Worm (Caenorhabditis elegans) whole organism, L4 larva: ENCODE measurements around the gene rskd-1.
A peak's percentile ranks its signal among the peaks of the same experiment; 100 is the strongest.

Experiments
- D1046.2 ChIP-seq: fragments of 200-800 bp; sonication (Bioruptor generic); IDR thresholded peaks from 2 replicates; pipeline ENCODE4 v1.3.6; 2022; ENCODE audit warnings: missing genetic modification characterization, missing compliant biosample characterization
- F10B5.3 ChIP-seq: sonication (generic microtip); optimal IDR thresholded peaks from 2 replicates; lab custom pipeline; 2016; ENCODE audit warnings: mild to moderate bottlenecking, missing genetic modification characterization, missing compliant biosample characterization
- F26F4.8 ChIP-seq: fragments of 200-800 bp; sonication (Bioruptor generic); conservative IDR thresholded peaks from 2 replicates; pipeline ENCODE4 v1.3.6; 2022; ENCODE audit warnings: missing genetic modification characterization, missing compliant biosample characterization
- F44E2.7 ChIP-seq: fragments of 200-800 bp; sonication (Bioruptor generic); IDR thresholded peaks from 2 replicates; pipeline ENCODE4 v2.1.2; 2022; ENCODE audit warnings: missing genetic modification characterization, missing compliant biosample characterization
- R02D3.7 ChIP-seq: fragments of 150-350 bp; sonication (generic microtip); optimal IDR thresholded peaks from 3 replicates; lab custom pipeline; 2014; ENCODE audit warnings: missing biosample characterization, missing genetic modification characterization
- T20F7.1 ChIP-seq: fragments of 200-800 bp; sonication (Bioruptor generic); optimal IDR thresholded peaks from 2 replicates; lab custom pipeline; 2018; ENCODE audit warnings: mild to moderate bottlenecking, missing genetic modification characterization, missing compliant biosample characterization
- T26A8.4 ChIP-seq: fragments of 200-800 bp; sonication (Bioruptor generic); IDR thresholded peaks from 2 replicates; pipeline ENCODE4 v1.3.6; 2022; ENCODE audit warnings: missing genetic modification characterization, missing compliant biosample characterization
- Y105C5A.15 ChIP-seq: fragments of 200-800 bp; sonication (Bioruptor generic); IDR thresholded peaks from 2 replicates; pipeline ENCODE4 v1.3.6; 2022; ENCODE audit warnings: missing genetic modification characterization, missing compliant biosample characterization
- Y48G9A.11 ChIP-seq: fragments of 200-800 bp; sonication (Bioruptor generic); IDR thresholded peaks from 2 replicates; pipeline ENCODE4 v1.3.6; 2022; ENCODE audit warnings: missing genetic modification reagents, missing genetic modification characterization, missing compliant biosample characterization
- ZK337.2 ChIP-seq: fragments of 200-800 bp; sonication (Bioruptor generic); IDR thresholded peaks from 2 replicates; pipeline ENCODE4 v1.3.6; 2022; ENCODE audit warnings: missing genetic modification reagents, missing genetic modification characterization, missing compliant biosample characterization
- ZK546.5 ChIP-seq, 2 experiments: sonication (generic microtip); optimal IDR thresholded peaks; 2 replicates each; lab custom pipeline; 2017; ENCODE audit warnings: missing biosample characterization in 2 of 2, missing genetic modification characterization in 2 of 2
- aha-1 ChIP-seq: fragments of 150-350 bp; peaks from one replicate; lab custom pipeline; 2014; ENCODE audit warnings: missing biosample characterization, missing genetic modification characterization
- aly-2 ChIP-seq: sonication (generic microtip); optimal IDR thresholded peaks from 2 replicates; lab custom pipeline; 2018; ENCODE audit warnings: missing biosample characterization, missing genetic modification characterization
- arid-1 ChIP-seq: fragments of 200-800 bp; sonication (Bioruptor generic); conservative IDR thresholded peaks from 2 replicates; pipeline ENCODE4 v1.3.6; 2022; ENCODE audit warnings: missing genetic modification reagents, missing genetic modification characterization, missing compliant biosample characterization
- ces-1 ChIP-seq: fragments of 150-350 bp; sonication (generic microtip); optimal IDR thresholded peaks from 4 replicates; lab custom pipeline; 2014; ENCODE audit warnings: missing biosample characterization, missing genetic modification reagents, missing genetic modification characterization
- daf-8 ChIP-seq: fragments of 200-800 bp; sonication (Bioruptor generic); IDR thresholded peaks from 2 replicates; pipeline ENCODE4 v1.3.6; 2022; ENCODE audit warnings: missing genetic modification characterization, missing compliant biosample characterization
- dmd-8 ChIP-seq: fragments of 200-800 bp; sonication (Bioruptor generic); IDR thresholded peaks from 2 replicates; pipeline ENCODE4 v1.3.6; 2022; ENCODE audit warnings: missing genetic modification characterization, missing compliant biosample characterization
- fkh-10 ChIP-seq: fragments of 150-350 bp; optimal IDR thresholded peaks from 2 replicates; lab custom pipeline; 2014; ENCODE audit warnings: missing biosample characterization, missing genetic modification reagents, missing genetic modification characterization
- gei-8 ChIP-seq: fragments of 200-800 bp; sonication (Bioruptor generic); optimal IDR thresholded peaks from 2 replicates; lab custom pipeline; 2018; ENCODE audit warnings: mild to moderate bottlenecking, missing genetic modification characterization, missing compliant biosample characterization
- hif-1 ChIP-seq, 2 experiments: sonication (generic microtip); optimal IDR thresholded peaks; 2 replicates each; lab custom pipeline; 2016 to 2017; ENCODE audit warnings: missing compliant biosample characterization in 2 of 2, missing genetic modification characterization in 2 of 2, missing genetic modification reagents in 2 of 2, missing genotype in 2 of 2, mild to moderate bottlenecking in 1 of 2
- hlh-30 ChIP-seq: sonication (generic microtip); optimal IDR thresholded peaks from 2 replicates; lab custom pipeline; 2017; ENCODE audit warnings: antibody characterized with exemption, mild to moderate bottlenecking, missing genetic modification characterization, missing compliant biosample characterization; ENCODE audit not compliant: insufficient read depth
- lin-15B ChIP-seq: fragments of 150-350 bp; sonication (generic microtip); optimal IDR thresholded peaks from 3 replicates; lab custom pipeline; 2014; ENCODE audit warnings: missing biosample characterization, missing genetic modification characterization
- lir-3 ChIP-seq: sonication (generic microtip); optimal IDR thresholded peaks from 2 replicates; lab custom pipeline; 2016; ENCODE audit warnings: mild to moderate bottlenecking, missing genetic modification characterization, missing compliant biosample characterization
- lsy-2 ChIP-seq, 2 experiments: fragments of 150-350 bp in 1 of 2; sonication (generic microtip) in 1 of 2; optimal IDR thresholded peaks; 2 replicates each; lab custom pipeline; 2014 to 2017; ENCODE audit warnings: missing biosample characterization in 2 of 2, missing genetic modification characterization in 2 of 2
- nhr-10 ChIP-seq: fragments of 150-350 bp; optimal IDR thresholded peaks from 2 replicates; lab custom pipeline; 2014; ENCODE audit warnings: missing biosample characterization, missing genetic modification characterization
- nhr-25 ChIP-seq: sonication (generic microtip); optimal IDR thresholded peaks from 2 replicates; lab custom pipeline; 2017; ENCODE audit warnings: missing genetic modification characterization, mild to moderate bottlenecking, missing compliant biosample characterization, antibody characterized with exemption, moderate library complexity, borderline replicate concordance; ENCODE audit not compliant: insufficient read depth
- nhr-48 ChIP-seq: sonication (generic microtip); optimal IDR thresholded peaks from 2 replicates; lab custom pipeline; 2016; ENCODE audit warnings: mild to moderate bottlenecking, missing genetic modification characterization, missing compliant biosample characterization
- nhr-6 ChIP-seq: fragments of 150-350 bp; optimal IDR thresholded peaks from 2 replicates; lab custom pipeline; 2014; ENCODE audit warnings: missing biosample characterization, missing genetic modification characterization
- pha-4 ChIP-seq, 2 experiments: fragments of 150-350 bp in 1 of 2; fragments of 200-800 bp in 1 of 2; sonication (Bioruptor generic) in 1 of 2; IDR thresholded peaks in 1 of 2; optimal IDR thresholded peaks in 1 of 2; 2 replicates each; pipeline versions ENCODE4 v1.3.6 to Lab custom; 2014 to 2022; ENCODE audit warnings: missing genetic modification characterization in 2 of 2, missing genetic modification reagents in 2 of 2, missing biosample characterization in 1 of 2, missing compliant biosample characterization in 1 of 2
- rbr-2 ChIP-seq: sonication (generic microtip); optimal IDR thresholded peaks from 2 replicates; lab custom pipeline; 2016; ENCODE audit warnings: missing genotype, missing genetic modification characterization, missing compliant biosample characterization
- saeg-2 ChIP-seq: fragments of 200-800 bp; sonication (Bioruptor generic); IDR thresholded peaks from 2 replicates; pipeline ENCODE4 v1.3.6; 2022; ENCODE audit warnings: missing genetic modification reagents, missing genetic modification characterization, missing compliant biosample characterization
- snpc-1.2 ChIP-seq: fragments of 200-800 bp; sonication (Bioruptor generic); IDR thresholded peaks from 2 replicates; pipeline ENCODE4 v1.3.6; 2022; ENCODE audit warnings: missing genetic modification reagents, missing genetic modification characterization, missing compliant biosample characterization
- tra-1 ChIP-seq: fragments of 200-800 bp; sonication (Bioruptor generic); IDR thresholded peaks from 2 replicates; pipeline ENCODE4 v1.3.6; 2022; ENCODE audit warnings: missing genetic modification reagents, missing genetic modification characterization, missing compliant biosample characterization
- unc-130 ChIP-seq: sonication (generic microtip); optimal IDR thresholded peaks from 2 replicates; lab custom pipeline; 2016; ENCODE audit warnings: missing genetic modification reagents, missing genetic modification characterization, missing compliant biosample characterization
- unc-39 ChIP-seq: sonication (generic microtip); optimal IDR thresholded peaks from 2 replicates; lab custom pipeline; 2017; ENCODE audit warnings: missing biosample characterization, missing genetic modification characterization
- unc-62 ChIP-seq, 3 experiments: fragments of 150-350 bp in 1 of 3; sonication (generic microtip); optimal IDR thresholded peaks in 2 of 3; peaks in 1 of 3; 1 replicate in 1 of 3; 2 replicates in 2 of 3; lab custom pipeline; 2014 to 2017; ENCODE audit warnings: missing biosample characterization in 3 of 3, missing genetic modification characterization in 3 of 3, missing genetic modification reagents in 3 of 3, missing genotype in 1 of 3
- vab-7 ChIP-seq: fragments of 200-800 bp; sonication (Bioruptor generic); IDR thresholded peaks from 2 replicates; pipeline ENCODE4 v1.3.6; 2022; ENCODE audit warnings: missing genetic modification reagents, missing genetic modification characterization, missing compliant biosample characterization
- zag-1 ChIP-seq: fragments of 150-350 bp; optimal IDR thresholded peaks from 2 replicates; lab custom pipeline; 2014; ENCODE audit warnings: missing biosample characterization, missing genetic modification characterization
- zip-11 ChIP-seq: fragments of 200-800 bp; sonication (Bioruptor generic); IDR thresholded peaks from 2 replicates; pipeline ENCODE4 v1.3.6; 2022; ENCODE audit warnings: missing genetic modification characterization, missing compliant biosample characterization

The rskd-1 gene

ce11 chrV:12317894-12318553 lies 29.6 kb upstream of the rskd-1 start, which contains the start of the genes R04F11.5 and R04F11.2 (continued):
- TF ChIP-seq zip-11 (GFP tag; lab: Robert Waterston, UW), result no peak
- TF ChIP-seq lin-15B (tag; lab: Kevin White, UChicago), result no peak
- no peak for TF ChIP-seq Y105C5A.15
- TF ChIP-seq fkh-10 (GFP tag; lab: Kevin White, UChicago), result peak; percentile 28
- TF ChIP-seq D1046.2 (GFP tag; lab: Robert Waterston, UW), result peak; percentile 99
- TF ChIP-seq tra-1, result no peak
- TF ChIP-seq rbr-2 (tag; lab: Kevin White, UChicago), result peak; percentile 65
- TF ChIP-seq nhr-6 (tag; lab: Kevin White, UChicago), result peak; percentile 99
- no peak for TF ChIP-seq saeg-2 (GFP tag; lab: Robert Waterston, UW)
- TF ChIP-seq aly-2 (tag; lab: Kevin White, UChicago), result no peak
- TF ChIP-seq Y48G9A.11 (GFP tag; lab: Robert Waterston, UW), result peak; percentile 100
- 0 out of 2 replicates have a peak, but pooled peaks have one; percentile 34 for TF ChIP-seq arid-1 (GFP tag; lab: Robert Waterston, UW)
- no peak for TF ChIP-seq ZK337.2 (GFP tag; lab: Robert Waterston, UW)
- TF ChIP-seq ces-1 (GFP tag; lab: Kevin White, UChicago), result no peak
- no peak for TF ChIP-seq T26A8.4
- TF ChIP-seq dmd-8 (GFP tag; lab: Robert Waterston, UW), result no peak
- TF ChIP-seq lsy-2 (tag; optimal IDR thresholded peaks at IDR 0.05; lab: Kevin White, UChicago), result peak; percentile 94 to 99
- TF ChIP-seq ZK546.5 (tag; optimal IDR thresholded peaks at IDR 0.05; lab: Kevin White, UChicago), result no peak
- no peak; the same call in 1 of the 2 replicates for TF ChIP-seq pha-4 (GFP tag; IDR thresholded peaks at IDR 0.05; lab: Robert Waterston, UW)
- TF ChIP-seq pha-4 (tag; optimal IDR thresholded peaks at IDR 0.05; lab: Kevin White, UChicago), result no peak
- TF ChIP-seq nhr-48, result no peak
- TF ChIP-seq nhr-10 (tag; lab: Kevin White, UChicago), result no peak
- no peak for TF ChIP-seq daf-8 (GFP tag; lab: Robert Waterston, UW)
- no peak for TF ChIP-seq lir-3 (tag; lab: Kevin White, UChicago)
- no peak for TF ChIP-seq F26F4.8
- TF ChIP-seq T20F7.1, result peak; percentile 98
- TF ChIP-seq zag-1 (tag; lab: Kevin White, UChicago), result no peak
- peak; percentile 60 for TF ChIP-seq unc-130 (GFP tag; lab: Kevin White, UChicago)
- TF ChIP-seq nhr-25 (tag; lab: Kevin White, UChicago), result peak; percentile 2
- TF ChIP-seq R02D3.7 (tag; lab: Kevin White, UChicago), result no peak
- TF ChIP-seq unc-39 (tag; lab: Kevin White, UChicago), result no peak
- TF ChIP-seq snpc-1.2 (GFP tag; lab: Robert Waterston, UW), result no peak
- no peak for TF ChIP-seq F44E2.7 (GFP tag; lab: Robert Waterston, UW)
- TF ChIP-seq vab-7, result no peak
- TF ChIP-seq hlh-30 (tag; lab: Kevin White, UChicago), result peak; percentile 67
- TF ChIP-seq gei-8 (GFP tag; lab: Kevin White, UChicago), result no peak

ce11 chrV:12317080-12317479 lies 28.7 kb upstream of the rskd-1 start, which contains the start of gene R04F11.3:
R04F11.3 (minus strand) TSS chrV:12317180.
- no peak for TF ChIP-seq daf-8 (GFP tag; lab: Robert Waterston, UW)
- no peak for TF ChIP-seq hif-1 (tag; optimal IDR thresholded peaks at IDR 0.05; lab: Kevin White, UChicago)
- TF ChIP-seq tra-1, result no peak
- TF ChIP-seq nhr-10 (tag; lab: Kevin White, UChicago), result no peak

ce11 chrV:12316076-12316475 lies 27.7 kb upstream of the rskd-1 start:
- TF ChIP-seq unc-62 (GFP tag; optimal IDR thresholded peaks at IDR 0.05 in 1 of 2; lab: Kevin White, UChicago) (peak in 1 of 2 experiments; percentile 98), unc-62 (tag; optimal IDR thresholded peaks at IDR 0.05; lab: Kevin White, UChicago) (no peak), F10B5.3 (tag; lab: Kevin White, UChicago) (no peak), aha-1 (peak; percentile 49), ZK546.5 (tag; optimal IDR thresholded peaks at IDR 0.05; lab: Kevin White, UChicago) (no peak), tra-1 (no peak)
